1 fruit fly cellular context compared by ENCODE assay signal in the genomic region with DNA sequence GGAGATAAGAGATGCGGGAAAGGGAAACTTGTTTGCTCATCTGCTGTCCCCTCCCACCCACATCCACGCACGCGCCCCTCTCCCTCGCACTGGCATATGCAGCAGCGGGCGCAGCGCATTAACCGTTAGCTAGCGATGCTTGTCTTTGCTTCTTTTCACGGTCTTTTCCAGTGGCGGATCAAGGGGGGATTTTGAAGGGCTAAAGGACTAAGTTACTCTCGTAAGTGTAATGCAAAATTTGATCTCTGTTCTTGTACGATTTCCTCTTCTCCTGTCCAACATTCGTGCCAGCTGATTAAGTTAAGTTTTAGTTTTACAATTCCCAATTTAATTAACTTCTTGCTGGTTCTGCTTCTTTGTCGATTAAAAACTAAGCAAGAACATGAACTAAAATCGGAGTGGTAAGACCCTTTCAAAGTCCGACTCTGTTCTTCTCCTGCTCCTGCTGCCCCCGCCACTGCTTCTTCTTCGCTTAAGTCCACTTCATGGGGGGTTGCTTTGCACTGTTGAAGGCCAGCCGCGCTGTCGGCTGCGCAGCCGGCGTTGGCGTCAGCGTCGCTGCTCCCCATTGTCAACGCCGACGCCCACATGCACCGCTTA.
TF ChIP-seq lines count a peak whose summit lies in the region.

No protein-coding gene starts in this region.

TF ChIP-seq in whole organism, embryonic, 481 proteins besides CTCF, POLR2A, EP300 and RAD21 (continued from another document and continues in another):
- TF ChIP-seq CG18599 (GFP tag; optimal IDR thresholded peaks at IDR 0.05; lab: Kevin White, UChicago) (peak; percentile 74), CG6254 (GFP tag; optimal IDR thresholded peaks at IDR 0.05; lab: Kevin White, UChicago) (peak; percentile 52), CG5953 (GFP tag; IDR thresholded peaks at IDR 0.05; lab: Robert Waterston, UW) (no peak), otp (GFP tag; IDR thresholded peaks at IDR 0.05; lab: Robert Waterston, UW) (no peak), crp (GFP tag; optimal IDR thresholded peaks at IDR 0.05; lab: Kevin White, UChicago) (no peak), CG14710 (tag; optimal IDR thresholded peaks at IDR 0.05; lab: Kevin White, UChicago) (peak; percentile 66), CG6689 (GFP tag; IDR thresholded peaks at IDR 0.05; lab: Robert Waterston, UW) (peak; percentile 57), HHEX (GFP tag; optimal IDR thresholded peaks at IDR 0.05; lab: Kevin White, UChicago) (peak; percentile 56), grn (GFP tag; optimal IDR thresholded peaks at IDR 0.05; lab: Kevin White, UChicago) (peak; percentile 36), org-1 (GFP tag; optimal IDR thresholded peaks at IDR 0.05; lab: Kevin White, UChicago) (peak; percentile 66), CG7786 (GFP tag; optimal IDR thresholded peaks at IDR 0.05; lab: Kevin White, UChicago) (peak; percentile 21), CG13624 (GFP tag; optimal IDR thresholded peaks at IDR 0.05; lab: Kevin White, UChicago) (no peak), CG11504 (tag; optimal IDR thresholded peaks at IDR 0.05; lab: Kevin White, UChicago) (peak; percentile 79), CG32532 (GFP tag; IDR thresholded peaks at IDR 0.05; lab: Robert Waterston, UW) (no peak), ranshi (GFP tag; IDR thresholded peaks at IDR 0.05; lab: Robert Waterston, UW) (peak; percentile 29; the same call in 1 of the 2 replicates), cwo (GFP tag; optimal IDR thresholded peaks at IDR 0.05; lab: Kevin White, UChicago) (peak; percentile 55), ftz-f1 (GFP tag; optimal IDR thresholded peaks at IDR 0.05; lab: Kevin White, UChicago) (no peak), CG17359 (tag; optimal IDR thresholded peaks at IDR 0.05; lab: Kevin White, UChicago) (peak; percentile 69), CG30403 (GFP tag; optimal IDR thresholded peaks at IDR 0.05; lab: Kevin White, UChicago) (peak; percentile 72), vnd (GFP tag; IDR thresholded peaks at IDR 0.05; lab: Robert Waterston, UW; ENCODE audit: partially characterized antibody) (no peak), h (optimal IDR thresholded peaks at IDR 0.05; lab: Kevin White, UChicago) (no peak), lab (GFP tag; optimal IDR thresholded peaks at IDR 0.05; lab: Kevin White, UChicago) (peak; percentile 78), tap (tag; optimal IDR thresholded peaks at IDR 0.05; lab: Kevin White, UChicago) (peak; percentile 47), CG12155 (GFP tag; optimal IDR thresholded peaks at IDR 0.05; lab: Kevin White, UChicago) (peak; percentile 9), CG3726 (GFP tag; IDR thresholded peaks at IDR 0.05; lab: Robert Waterston, UW) (no peak), CG17328 (GFP tag; IDR thresholded peaks at IDR 0.05; lab: Robert Waterston, UW) (peak; percentile 38; the same call in 1 of the 2 replicates), lmd (GFP tag; IDR thresholded peaks at IDR 0.05; lab: Robert Waterston, UW) (peak; percentile 55), pb (GFP tag; optimal IDR thresholded peaks at IDR 0.05; lab: Kevin White, UChicago) (peak; percentile 46), ap (GFP tag; IDR thresholded peaks at IDR 0.05; lab: Robert Waterston, UW) (no peak), ac (GFP tag; optimal IDR thresholded peaks at IDR 0.05; lab: Kevin White, UChicago) (no peak), fd64A (GFP tag; optimal IDR thresholded peaks at IDR 0.05; lab: Kevin White, UChicago) (peak; percentile 10), lbe (GFP tag; optimal IDR thresholded peaks at IDR 0.05; lab: Kevin White, UChicago) (no peak), CG31388 (GFP tag; optimal IDR thresholded peaks at IDR 0.05; lab: Kevin White, UChicago) (no peak), CG4730 (GFP tag; IDR thresholded peaks at IDR 0.05; lab: Robert Waterston, UW) (no peak), chm (GFP tag; IDR thresholded peaks at IDR 0.05; lab: Robert Waterston, UW) (no peak), Dp (GFP tag; optimal IDR thresholded peaks at IDR 0.05; lab: Kevin White, UChicago) (no peak), Dref (GFP tag; IDR thresholded peaks at IDR 0.05; lab: Robert Waterston, UW) (no peak), CG13424 (tag; optimal IDR thresholded peaks at IDR 0.05; lab: Kevin White, UChicago) (peak; percentile 76), CG11085 (GFP tag; IDR thresholded peaks at IDR 0.05; lab: Robert Waterston, UW) (no peak), Fer2 (tag; optimal IDR thresholded peaks at IDR 0.05; lab: Kevin White, UChicago) (no peak), CG6854 (GFP tag; optimal IDR thresholded peaks at IDR 0.05; lab: Kevin White, UChicago) (no peak), lov (optimal IDR thresholded peaks at IDR 0.05; lab: Kevin White, UChicago) (no peak), lov (GFP tag; IDR thresholded peaks at IDR 0.05; lab: Robert Waterston, UW) (no peak), jing (GFP tag; optimal IDR thresholded peaks at IDR 0.05; lab: Kevin White, UChicago) (no peak), CG7372 (GFP tag; IDR thresholded peaks at IDR 0.05; lab: Robert Waterston, UW) (no peak), CoRest (tag; optimal IDR thresholded peaks at IDR 0.05; lab: Kevin White, UChicago) (peak; percentile 66), Hmx (GFP tag; optimal IDR thresholded peaks at IDR 0.05; lab: Kevin White, UChicago) (no peak), CG6683 (GFP tag; optimal IDR thresholded peaks at IDR 0.05; lab: Kevin White, UChicago) (peak; percentile 41), trem (tag; optimal IDR thresholded peaks at IDR 0.05; lab: Kevin White, UChicago) (peak; percentile 16), CG8281 (tag; optimal IDR thresholded peaks at IDR 0.05; lab: Kevin White, UChicago) (peak; percentile 37), CG18619 (GFP tag; optimal IDR thresholded peaks at IDR 0.05; lab: Kevin White, UChicago) (peak; percentile 38), B-H1 (GFP tag; IDR thresholded peaks at IDR 0.05; lab: Robert Waterston, UW) (0 out of 3 replicates have a peak, but pooled peaks have one; percentile 9), sens-2 (GFP tag; IDR thresholded peaks at IDR 0.05; lab: Robert Waterston, UW) (peak; percentile 16; the same call in 1 of the 2 replicates), caup (GFP tag; optimal IDR thresholded peaks at IDR 0.05; lab: Kevin White, UChicago; ENCODE audit: severe bottlenecking) (peak; percentile 4), schlank (tag; optimal IDR thresholded peaks at IDR 0.05; lab: Kevin White, UChicago) (no peak), Hr78 (GFP tag; optimal IDR thresholded peaks at IDR 0.05; lab: Kevin White, UChicago) (peak in 1 of 2 experiments; percentile 48), CG2202 (tag; optimal IDR thresholded peaks at IDR 0.05; lab: Kevin White, UChicago) (no peak), Taf1 (GFP tag; IDR thresholded peaks at IDR 0.05; lab: Robert Waterston, UW) (no peak), Ptx1 (GFP tag; IDR thresholded peaks at IDR 0.05; lab: Robert Waterston, UW) (peak; percentile 63), Meics (GFP tag; optimal IDR thresholded peaks at IDR 0.05; lab: Kevin White, UChicago) (peak; percentile 60), PHDP (tag; optimal IDR thresholded peaks at IDR 0.05; lab: Kevin White, UChicago) (peak; percentile 12), YL-1 (GFP tag; optimal IDR thresholded peaks at IDR 0.05; lab: Kevin White, UChicago) (no peak), Lim3 (GFP tag; IDR thresholded peaks at IDR 0.05; lab: Robert Waterston, UW) (no peak), Hr3 (GFP tag; optimal IDR thresholded peaks at IDR 0.05; lab: Kevin White, UChicago) (peak; percentile 52), p53 (GFP tag; optimal IDR thresholded peaks at IDR 0.05; lab: Kevin White, UChicago) (peak; percentile 26), gem (tag; optimal IDR thresholded peaks at IDR 0.05; lab: Kevin White, UChicago) (peak; percentile 69), Scr (GFP tag; IDR thresholded peaks at IDR 0.05; lab: Robert Waterston, UW; ENCODE audit: partially characterized antibody) (no peak), CrebB (tag; optimal IDR thresholded peaks at IDR 0.05; lab: Kevin White, UChicago) (no peak), Mrtf (GFP tag; IDR thresholded peaks at IDR 0.05; lab: Robert Waterston, UW) (0 out of 3 replicates have a peak, but pooled peaks have one; percentile 21), CG1792 (GFP tag; optimal IDR thresholded peaks at IDR 0.05; lab: Kevin White, UChicago) (no peak), Sox102F (GFP tag; optimal IDR thresholded peaks at IDR 0.05; lab: Kevin White, UChicago) (peak; percentile 56), MESR4 (GFP tag; optimal IDR thresholded peaks at IDR 0.05; lab: Kevin White, UChicago) (no peak), CG2120 (GFP tag; optimal IDR thresholded peaks at IDR 0.05; lab: Kevin White, UChicago) (no peak), CG7745 (tag; optimal IDR thresholded peaks at IDR 0.05; lab: Kevin White, UChicago) (no peak), CG9437 (GFP tag; optimal IDR thresholded peaks at IDR 0.05; lab: Kevin White, UChicago) (peak; percentile 17), Camta (GFP tag; optimal IDR thresholded peaks at IDR 0.05; lab: Kevin White, UChicago) (peak; percentile 43), cato (GFP tag; optimal IDR thresholded peaks at IDR 0.05; lab: Kevin White, UChicago; ENCODE audit: borderline replicate concordance) (no peak), croc (GFP tag; conservative IDR thresholded peaks at IDR 0.05; lab: Robert Waterston, UW) (peak; percentile 62; the same call in 2 of the 3 replicates), chif (GFP tag; optimal IDR thresholded peaks at IDR 0.05; lab: Kevin White, UChicago) (peak; percentile 45 to 62), CG15269 (tag; optimal IDR thresholded peaks at IDR 0.05; lab: Kevin White, UChicago) (no peak), tll (GFP tag; optimal IDR thresholded peaks at IDR 0.05; lab: Kevin White, UChicago) (no peak), Ada2b (GFP tag; IDR thresholded peaks at IDR 0.05; lab: Robert Waterston, UW) (peak; percentile 18; the same call in 1 of the 2 replicates), Six4 (GFP tag; optimal IDR thresholded peaks at IDR 0.05; lab: Kevin White, UChicago) (peak; percentile 59), CG10209 (GFP tag; optimal IDR thresholded peaks at IDR 0.05; lab: Kevin White, UChicago) (peak; percentile 50), hth (optimal IDR thresholded peaks at IDR 0.05; lab: Kevin White, UChicago) (no peak), seq (GFP tag; IDR thresholded peaks at IDR 0.05; lab: Robert Waterston, UW) (no peak), CG1024 (GFP tag; IDR thresholded peaks at IDR 0.05; lab: Robert Waterston, UW) (no peak), Rx (GFP tag; IDR thresholded peaks at IDR 0.05; lab: Robert Waterston, UW) (no peak; the same call in 1 of the 2 replicates), CG6272 (GFP tag; IDR thresholded peaks at IDR 0.05; lab: Robert Waterston, UW) (0 out of 2 replicates have a peak, but pooled peaks have one; percentile 4), kay (GFP tag; optimal IDR thresholded peaks at IDR 0.05; lab: Kevin White, UChicago) (peak; percentile 27), Chrac-16 (GFP tag; optimal IDR thresholded peaks at IDR 0.05; lab: Kevin White, UChicago) (peak; percentile 37), CG2129 (GFP tag; IDR thresholded peaks at IDR 0.05; lab: Robert Waterston, UW; ENCODE audit: partially characterized antibody) (no peak), CG33557 (GFP tag; optimal IDR thresholded peaks at IDR 0.05; lab: Kevin White, UChicago) (peak; percentile 40), CG3847 (GFP tag; IDR thresholded peaks at IDR 0.05; lab: Robert Waterston, UW) (no peak), gro (GFP tag; optimal IDR thresholded peaks at IDR 0.05; lab: Kevin White, UChicago) (no peak), sug (tag; optimal IDR thresholded peaks at IDR 0.05; lab: Kevin White, UChicago) (peak; percentile 78), CG13287 (GFP tag; IDR thresholded peaks at IDR 0.05; lab: Robert Waterston, UW; ENCODE audit: partially characterized antibody) (no peak), bowl (GFP tag; IDR thresholded peaks at IDR 0.05; lab: Robert Waterston, UW) (no peak), CG14441 (GFP tag; IDR thresholded peaks at IDR 0.05; lab: Robert Waterston, UW) (no peak), CG7357 (GFP tag; IDR thresholded peaks at IDR 0.05; lab: Robert Waterston, UW) (peak; percentile 24; the same call in 1 of the 3 replicates), CG9797 (GFP tag; optimal IDR thresholded peaks at IDR 0.05; lab: Kevin White, UChicago) (no peak), CG4820 (GFP tag; optimal IDR thresholded peaks at IDR 0.05; lab: Kevin White, UChicago) (peak; percentile 46), CG12219 (GFP tag; optimal IDR thresholded peaks at IDR 0.05; lab: Kevin White, UChicago) (peak; percentile 52), sim (GFP tag; IDR thresholded peaks at IDR 0.05; lab: Robert Waterston, UW) (no peak), inv (GFP tag; IDR thresholded peaks at IDR 0.05; lab: Robert Waterston, UW; ENCODE audit: partially characterized antibody) (no peak), CG5245 (GFP tag; optimal IDR thresholded peaks at IDR 0.05; lab: Kevin White, UChicago) (no peak), CG6765 (GFP tag; optimal IDR thresholded peaks at IDR 0.05; lab: Kevin White, UChicago) (no peak), CG43689 (GFP tag; IDR thresholded peaks at IDR 0.05; lab: Robert Waterston, UW) (no peak), CG2199 (GFP tag; IDR thresholded peaks at IDR 0.05; lab: Robert Waterston, UW) (peak; percentile 51; the same call in 1 of the 3 replicates), CG6175 (GFP tag; IDR thresholded peaks at IDR 0.05; lab: Robert Waterston, UW) (no peak), CG13296 (GFP tag; optimal IDR thresholded peaks at IDR 0.05; lab: Kevin White, UChicago) (peak; percentile 28), CG31441 (GFP tag; IDR thresholded peaks at IDR 0.05; lab: Robert Waterston, UW) (peak; percentile 75), ara (GFP tag; IDR thresholded peaks at IDR 0.05; lab: Robert Waterston, UW) (no peak), HmgZ (tag; optimal IDR thresholded peaks at IDR 0.05; lab: Kevin White, UChicago) (no peak), ase (GFP tag; IDR thresholded peaks at IDR 0.05; lab: Robert Waterston, UW) (no peak), Bdp1 (GFP tag; optimal IDR thresholded peaks at IDR 0.05; lab: Kevin White, UChicago) (peak; percentile 23), tup (GFP tag; optimal IDR thresholded peaks at IDR 0.05; lab: Kevin White, UChicago) (no peak), CG12236 (GFP tag; optimal IDR thresholded peaks at IDR 0.05; lab: Kevin White, UChicago) (no peak), CG10462 (GFP tag; optimal IDR thresholded peaks at IDR 0.05; lab: Kevin White, UChicago) (peak; percentile 14), ro (GFP tag; IDR thresholded peaks at IDR 0.05; lab: Robert Waterston, UW) (no peak), row (GFP tag; IDR thresholded peaks at IDR 0.05; lab: Robert Waterston, UW) (peak; percentile 62; the same call in 2 of the 3 replicates), eve (GFP tag; optimal IDR thresholded peaks at IDR 0.05; lab: Kevin White, UChicago) (peak in 1 of 2 experiments; percentile 84), so (GFP tag; IDR thresholded peaks at IDR 0.05; lab: Robert Waterston, UW) (peak; percentile 57; the same call in 1 of the 3 replicates), aop (GFP tag; IDR thresholded peaks at IDR 0.05; lab: Robert Waterston, UW) (no peak), ken (GFP tag; IDR thresholded peaks at IDR 0.05; lab: Robert Waterston, UW) (peak; percentile 65; the same call in 1 of the 3 replicates)
